Fruit fly (Drosophila melanogaster): ENCODE measurements around the gene Phf5a.

Gene Phf5a

dm6 chr2L:6476753-6477152, 13.9 kb downstream of the Phf5a start, which contains the start of gene CG9536 (continued):
- TF ChIP-seq CG7271 (tag; optimal IDR thresholded peaks at IDR 0.05): no peak
- no peak for TF ChIP-seq Usf (GFP tag; optimal IDR thresholded peaks at IDR 0.05)
- no peak for TF ChIP-seq Eip74EF (GFP tag; optimal IDR thresholded peaks at IDR 0.05)
- TF ChIP-seq gt (GFP tag; IDR thresholded peaks at IDR 0.05): no peak
- no peak for TF ChIP-seq Doc3 (GFP tag; IDR thresholded peaks at IDR 0.05; ENCODE audit: partially characterized antibody)
- TF ChIP-seq Dbx (GFP tag; IDR thresholded peaks at IDR 0.05): no peak
- no peak for TF ChIP-seq CG10543 (GFP tag; optimal IDR thresholded peaks at IDR 0.05)
- TF ChIP-seq TFAM (GFP tag; optimal IDR thresholded peaks at IDR 0.05): no peak
- TF ChIP-seq CG6654 (GFP tag; optimal IDR thresholded peaks at IDR 0.05): no peak
- peak; percentile 11 for TF ChIP-seq Elba2 (GFP tag; optimal IDR thresholded peaks at IDR 0.05)
- TF ChIP-seq CG5180 (GFP tag; optimal IDR thresholded peaks at IDR 0.05): no peak
- no peak for TF ChIP-seq HLH54F (GFP tag; optimal IDR thresholded peaks at IDR 0.05)
- TF ChIP-seq CG11093 (GFP tag; IDR thresholded peaks at IDR 0.05): no peak
- no peak for TF ChIP-seq wdn (GFP tag; IDR thresholded peaks at IDR 0.05)
- TF ChIP-seq abd-A (tag; optimal IDR thresholded peaks at IDR 0.05): no peak
- 0 out of 2 replicates have a peak, but pooled peaks have one; percentile 25 for TF ChIP-seq vvl (GFP tag; IDR thresholded peaks at IDR 0.05)
- no peak for TF ChIP-seq CG42726 (GFP tag; IDR thresholded peaks at IDR 0.05; ENCODE audit: partially characterized antibody)
- no peak for TF ChIP-seq CkIIα-i1 (GFP tag; IDR thresholded peaks at IDR 0.05)
- TF ChIP-seq chinmo (GFP tag; IDR thresholded peaks at IDR 0.05; ENCODE audit: partially characterized antibody): 0 out of 4 replicates have a peak, but pooled peaks have one; percentile 5
- TF ChIP-seq CG12299 (tag; optimal IDR thresholded peaks at IDR 0.05): no peak
- no peak for TF ChIP-seq CG4404 (GFP tag; IDR thresholded peaks at IDR 0.05)
- peak; percentile 40 for TF ChIP-seq CG4617 (GFP tag; optimal IDR thresholded peaks at IDR 0.05; ENCODE audit: borderline replicate concordance)
- no peak for TF ChIP-seq CG3995 (GFP tag; optimal IDR thresholded peaks at IDR 0.05)
- TF ChIP-seq Med (GFP tag): peak; percentile 59
- TF ChIP-seq CG6791 (GFP tag; IDR thresholded peaks at IDR 0.05; ENCODE audit: partially characterized antibody): peak; percentile 24; the same call in 1 of the 3 replicates
- TF ChIP-seq lola (GFP tag; optimal IDR thresholded peaks at IDR 0.05): no peak
- no peak for TF ChIP-seq aop (GFP tag; IDR thresholded peaks at IDR 0.05)
- TF ChIP-seq kay (GFP tag; optimal IDR thresholded peaks at IDR 0.05): no peak
- TF ChIP-seq CG6689 (GFP tag; IDR thresholded peaks at IDR 0.05): no peak
- no peak for TF ChIP-seq CG17186 (GFP tag; optimal IDR thresholded peaks at IDR 0.05)
- TF ChIP-seq hb (GFP tag; IDR thresholded peaks at IDR 0.05; ENCODE audit: partially characterized antibody): peak; percentile 58; the same call in 1 of the 3 replicates
- no peak for TF ChIP-seq CG14441 (GFP tag; IDR thresholded peaks at IDR 0.05)
- no peak for TF ChIP-seq kni (GFP tag; optimal IDR thresholded peaks at IDR 0.05)
- TF ChIP-seq CG6765 (GFP tag; optimal IDR thresholded peaks at IDR 0.05): no peak
- no peak for TF ChIP-seq CG12942 (GFP tag; optimal IDR thresholded peaks at IDR 0.05)
- no peak for TF ChIP-seq dan (GFP tag; IDR thresholded peaks at IDR 0.05)
- no peak for TF ChIP-seq CG9817 (tag; optimal IDR thresholded peaks at IDR 0.05)
- TF ChIP-seq Mes4 (GFP tag; optimal IDR thresholded peaks at IDR 0.05): no peak
- no peak for TF ChIP-seq tin (GFP tag; optimal IDR thresholded peaks at IDR 0.05)
- no peak for TF ChIP-seq pnt (GFP tag; optimal IDR thresholded peaks at IDR 0.05)
- no peak for TF ChIP-seq CG17612 (GFP tag; IDR thresholded peaks at IDR 0.05)
- no peak for TF ChIP-seq ttk (GFP tag; IDR thresholded peaks at IDR 0.05)
- TF ChIP-seq vfl (GFP tag; optimal IDR thresholded peaks at IDR 0.05): no peak
- no peak; the same call in 2 of the 3 replicates for TF ChIP-seq mld (GFP tag; IDR thresholded peaks at IDR 0.05; ENCODE audit: partially characterized antibody)
- peak; percentile 30; the same call in 1 of the 2 replicates for TF ChIP-seq CG3847 (GFP tag; IDR thresholded peaks at IDR 0.05)
- no peak for TF ChIP-seq CG11696 (GFP tag; IDR thresholded peaks at IDR 0.05)
- peak; percentile 51 for TF ChIP-seq CG1603 (tag; optimal IDR thresholded peaks at IDR 0.05)
- no peak; the same call in 1 of the 2 replicates for TF ChIP-seq tna (GFP tag; IDR thresholded peaks at IDR 0.05; ENCODE audit: partially characterized antibody)
- no peak for TF ChIP-seq pb (GFP tag; optimal IDR thresholded peaks at IDR 0.05)
- TF ChIP-seq Dek (tag; optimal IDR thresholded peaks at IDR 0.05): no peak
